Fruit fly (Drosophila melanogaster): Measurements from ENCODE around the gene Cp16.

The Cp16 gene

dm6 chr3L:8780723-8781296, 49.1 kb downstream of the Cp16 start:
- TF ChIP-seq bab1 (GFP tag; optimal IDR thresholded peaks at IDR 0.05) = no peak
- peak; percentile 52 for TF ChIP-seq kay (GFP tag; ENCODE audit: borderline replicate concordance)

- TF ChIP-seq bab1 (GFP tag; optimal IDR thresholded peaks at IDR 0.05) = peak; percentile 16
- TF ChIP-seq cnc (optimal IDR thresholded peaks at IDR 0.05) = no peak
- no peak for TF ChIP-seq CG7101 (tag; optimal IDR thresholded peaks at IDR 0.05)
- no peak for TF ChIP-seq CG33017 (tag; optimal IDR thresholded peaks at IDR 0.05)
Measured at dm6 chr3L:8781993-8782392, 50.2 kb downstream of the Cp16 start.

All from whole organism, adult.